Worm (Caenorhabditis elegans) whole organism, midembryonic: Measurements from ENCODE around the gene F19F10.14.

Source experiments
- cog-1 ChIP-seq: sonication (generic microtip); optimal IDR thresholded peaks from 2 replicates; lab custom pipeline; 2016; ENCODE audit warnings: missing genetic modification characterization, missing compliant biosample characterization
- med-1 ChIP-seq: sonication (generic microtip); optimal IDR thresholded peaks from 2 replicates; lab custom pipeline; 2017; ENCODE audit warnings: missing genetic modification characterization, mild to moderate bottlenecking, missing compliant biosample characterization, antibody characterized with exemption, missing genetic modification reagents; ENCODE audit not compliant: insufficient read depth
- ztf-29 ChIP-seq: fragments of 200-800 bp; sonication (Bioruptor generic); IDR thresholded peaks from 2 replicates; pipeline ENCODE4 v1.3.6; 2022; ENCODE audit warnings: missing genetic modification reagents, missing genetic modification characterization, missing compliant biosample characterization

DNA sequence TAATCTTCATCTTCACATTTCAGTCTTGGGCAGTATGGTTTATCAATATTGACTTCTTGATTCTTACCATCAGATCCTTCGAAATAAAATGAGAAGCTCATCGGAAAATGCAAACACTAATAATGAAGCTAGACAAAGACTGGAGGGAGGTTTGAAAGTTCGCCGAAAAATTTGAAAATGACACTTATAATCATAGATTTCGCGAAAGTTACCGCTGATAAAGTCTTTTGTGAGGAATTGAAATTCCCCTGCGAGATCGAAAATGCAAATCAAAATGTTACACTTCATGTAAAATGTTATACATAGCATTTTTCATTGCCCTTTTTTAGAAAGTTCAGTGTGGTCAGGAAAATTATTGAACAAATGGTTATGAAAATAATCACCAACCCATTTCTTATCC is 27.4 kb upstream of the F19F10.14 start, which contains the start of gene C50E3.7:
- no peak for TF ChIP-seq cog-1 (tag; lab: Kevin White, UChicago)
- TF ChIP-seq med-1 (GFP tag; lab: Kevin White, UChicago): no peak
- no peak for TF ChIP-seq ztf-29
